Fruit fly (Drosophila melanogaster) whole organism, wandering third instar larva: ENCODE results near the gene Sgs1.

Source experiments
- CG9705 ChIP-seq: fragments of 200-800 bp; sonication (Bioruptor generic); optimal IDR thresholded peaks from 2 replicates; lab custom pipeline; 2018; ENCODE audit warnings: missing biosample characterization, mild to moderate bottlenecking, missing genetic modification characterization
- HLH106 ChIP-seq: fragments of 200-800 bp; optimal IDR thresholded peaks from 3 replicates; lab custom pipeline; 2019; ENCODE audit warnings: missing biosample characterization, mild to moderate bottlenecking, missing genetic modification characterization, moderate library complexity
- Jra ChIP-seq: sonication (Bioruptor generic); optimal IDR thresholded peaks from 2 replicates; lab custom pipeline; 2016; ENCODE audit warnings: missing biosample characterization, missing genetic modification characterization
- br ChIP-seq: fragments of 200-800 bp; sonication (Bioruptor generic); optimal IDR thresholded peaks from 2 replicates; lab custom pipeline; 2016; ENCODE audit warnings: missing biosample characterization, missing genetic modification characterization
- ey ChIP-seq: fragments of 200-800 bp; sonication (Bioruptor generic); optimal IDR thresholded peaks from 2 replicates; lab custom pipeline; 2016; ENCODE audit warnings: missing biosample characterization, missing genetic modification characterization
- fru ChIP-seq: fragments of 200-800 bp; sonication (Bioruptor generic); optimal IDR thresholded peaks from 3 replicates; lab custom pipeline; 2016; ENCODE audit warnings: missing biosample characterization, mild to moderate bottlenecking, missing genetic modification characterization

DNA sequence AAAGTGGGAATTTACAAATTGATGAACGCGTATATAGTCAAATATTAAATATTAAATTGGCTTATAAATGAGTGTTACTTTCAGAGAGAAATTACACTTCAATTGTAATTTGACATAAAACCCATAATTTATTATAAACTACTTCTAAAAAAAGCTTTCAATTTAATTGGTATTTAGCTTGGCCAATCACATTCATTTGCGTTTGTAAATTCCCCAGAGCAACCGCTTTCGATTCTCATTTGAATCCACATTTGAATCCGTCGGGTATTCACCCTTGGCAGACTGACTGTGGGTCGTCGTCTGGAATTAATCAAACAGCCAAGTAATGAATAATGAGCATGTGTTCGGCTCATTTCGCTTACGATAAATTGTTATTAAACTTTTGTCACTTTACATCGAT lies 41.3 kb upstream of the Sgs1 start:
- TF ChIP-seq ey (GFP tag; lab: Kevin White, UChicago) (no peak), br (no peak), Jra (no peak), CG9705 (GFP tag; lab: Kevin White, UChicago) (no peak), fru (GFP tag; lab: Kevin White, UChicago) (no peak), HLH106 (no peak)
